Worm (Caenorhabditis elegans): ENCODE measurements around the gene rpl-35.

Gene rpl-35

ce11 chrIII:7877090-7877489, 22.2 kb downstream of the rpl-35 start:
- no peak for TF ChIP-seq unc-62 (GFP tag; optimal IDR thresholded peaks at IDR 0.05)

- no peak for TF ChIP-seq unc-62 (GFP tag; optimal IDR thresholded peaks at IDR 0.05)
Observed at ce11 chrIII:7878852-7879329, 24.0 kb downstream of the rpl-35 start, which contains the start of gene sup-18. TSS of gene sup-18 (minus strand) at chrIII:7878902.

- no peak for TF ChIP-seq unc-62 (GFP tag; optimal IDR thresholded peaks at IDR 0.05)
Observed at ce11 chrIII:7880132-7880715, 25.3 kb downstream of the rpl-35 start.

- TF ChIP-seq unc-62 (GFP tag; optimal IDR thresholded peaks at IDR 0.05): no peak
Observed at ce11 chrIII:7882900-7883299, 28.0 kb downstream of the rpl-35 start, which contains the start of gene ZK688.9. TSS of gene ZK688.9 (minus strand) at chrIII:7883000.

- no peak for TF ChIP-seq unc-62 (GFP tag; optimal IDR thresholded peaks at IDR 0.05)
Observed at ce11 chrIII:7884863-7885262, 29.9 kb downstream of the rpl-35 start, which contains the start of gene ZK688.11. TSS of gene ZK688.11 (minus strand) at chrIII:7884963.

ce11 chrIII:7889036-7889435, 34.1 kb downstream of the rpl-35 start:
- TF ChIP-seq unc-62 (GFP tag; optimal IDR thresholded peaks at IDR 0.05): no peak

ce11 chrIII:7891573-7892306, 36.8 kb downstream of the rpl-35 start, which contains the start of the genes ZK688.5 and fahd-1:
TSS of gene ZK688.5 (minus strand) at chrIII:7891623.
TSS of gene fahd-1 (plus strand) at chrIII:7892256.
- no peak for TF ChIP-seq unc-62 (GFP tag; optimal IDR thresholded peaks at IDR 0.05)

ce11 chrIII:7892333-7892732, 37.4 kb downstream of the rpl-35 start:
- no peak for TF ChIP-seq unc-62 (GFP tag; optimal IDR thresholded peaks at IDR 0.05)

ce11 chrIII:7893224-7893623, 38.3 kb downstream of the rpl-35 start:
- no peak for TF ChIP-seq unc-62 (GFP tag; optimal IDR thresholded peaks at IDR 0.05)

ce11 chrIII:7894724-7895123, 39.8 kb downstream of the rpl-35 start, which contains the start of gene ZK688.4:
TSS of gene ZK688.4 (plus strand) at chrIII:7895024.
- no peak for TF ChIP-seq unc-62 (GFP tag; optimal IDR thresholded peaks at IDR 0.05)

ce11 chrIII:7896925-7897324, 42.0 kb downstream of the rpl-35 start, which contains the start of gene ZK688.10:
TSS of gene ZK688.10 (minus strand) at chrIII:7897025.
- TF ChIP-seq unc-62 (GFP tag; optimal IDR thresholded peaks at IDR 0.05): no peak

ce11 chrIII:7897733-7898132, 42.8 kb downstream of the rpl-35 start:
- TF ChIP-seq unc-62 (GFP tag; optimal IDR thresholded peaks at IDR 0.05): no peak

- no peak for TF ChIP-seq unc-62 (GFP tag; optimal IDR thresholded peaks at IDR 0.05)
Observed at ce11 chrIII:7900733-7901132, 45.8 kb downstream of the rpl-35 start, which contains the start of gene best-24. TSS of gene best-24 (plus strand) at chrIII:7901033.

ce11 chrIII:7903427-7903826, 48.5 kb downstream of the rpl-35 start:
- no peak for TF ChIP-seq unc-62 (GFP tag; optimal IDR thresholded peaks at IDR 0.05)

Measured in whole organism, dauer.